Fruit fly (Drosophila melanogaster) whole organism, embryonic: ENCODE measurements around the gene ScpX.

ENCODE experiments used
- CG10209 ChIP-seq: fragments of 200-800 bp; sonication (Bioruptor generic); optimal IDR thresholded peaks from 3 replicates; lab custom pipeline; 2017; ENCODE audit warnings: missing biosample characterization, mild to moderate bottlenecking, missing genetic modification characterization, missing genetic modification reagents
- CG10543 ChIP-seq: fragments of 200-800 bp; sonication (Bioruptor generic); optimal IDR thresholded peaks from 3 replicates; lab custom pipeline; 2017; ENCODE audit warnings: missing biosample characterization, mild to moderate bottlenecking, missing genetic modification characterization, moderate library complexity
- CG10565 ChIP-seq: fragments of 200-800 bp; sonication (Bioruptor generic); optimal IDR thresholded peaks from 3 replicates; lab custom pipeline; 2016; ENCODE audit warnings: missing biosample characterization, mild to moderate bottlenecking, missing genetic modification characterization
- CG11456 ChIP-seq: fragments of 200-800 bp; sonication (Bioruptor generic); IDR thresholded peaks from 3 replicates; pipeline ENCODE4 v1.3.6; 2022; ENCODE audit warnings: missing biosample characterization, missing genetic modification characterization
- CG12299 ChIP-seq: fragments of 200-800 bp; sonication (Bioruptor generic); optimal IDR thresholded peaks from 2 replicates; lab custom pipeline; 2018; ENCODE audit warnings: missing biosample characterization, mild to moderate bottlenecking, missing genetic modification characterization
- CG13894 ChIP-seq: fragments of 200-800 bp; sonication (Bioruptor generic); optimal IDR thresholded peaks from 3 replicates; lab custom pipeline; 2018; ENCODE audit warnings: missing biosample characterization, mild to moderate bottlenecking, missing genetic modification characterization, moderate library complexity
- CG15514 ChIP-seq: fragments of 200-800 bp; sonication (Bioruptor generic); optimal IDR thresholded peaks from 3 replicates; lab custom pipeline; 2017; ENCODE audit warnings: missing biosample characterization, missing genetic modification characterization, mild to moderate bottlenecking, moderate library complexity, missing genetic modification reagents
- CG17385 ChIP-seq: fragments of 200-800 bp; sonication (Bioruptor generic); optimal IDR thresholded peaks from 3 replicates; lab custom pipeline; 2018; ENCODE audit warnings: missing biosample characterization, mild to moderate bottlenecking, missing genetic modification characterization
- CG34376 ChIP-seq: fragments of 200-800 bp; sonication (Bioruptor generic); optimal IDR thresholded peaks from 2 replicates; lab custom pipeline; 2018; ENCODE audit warnings: missing biosample characterization, mild to moderate bottlenecking, missing genetic modification characterization
- CG7357 ChIP-seq: fragments of 200-800 bp; sonication (Bioruptor generic); IDR thresholded peaks from 3 replicates; pipeline ENCODE4 v1.3.6; 2022; ENCODE audit warnings: missing biosample characterization, missing genetic modification characterization
- CG9727 ChIP-seq: fragments of 200-800 bp; sonication (Bioruptor generic); optimal IDR thresholded peaks from 3 replicates; lab custom pipeline; 2017; ENCODE audit warnings: missing biosample characterization, mild to moderate bottlenecking, missing genetic modification characterization
- CG9876 ChIP-seq: fragments of 200-800 bp; sonication (Bioruptor generic); optimal IDR thresholded peaks from 2 replicates; lab custom pipeline; 2016; ENCODE audit warnings: missing biosample characterization, missing genetic modification characterization
- Dbx ChIP-seq: fragments of 200-800 bp; sonication (Bioruptor generic); IDR thresholded peaks from 3 replicates; pipeline ENCODE4 v1.3.6; 2022; ENCODE audit warnings: missing biosample characterization, missing genetic modification characterization
- Deaf1 ChIP-seq: fragments of 200-800 bp; optimal IDR thresholded peaks from 3 replicates; lab custom pipeline; 2019; ENCODE audit warnings: missing biosample characterization, mild to moderate bottlenecking, missing genetic modification characterization, moderate library complexity
- Dref ChIP-seq: fragments of 200-800 bp; sonication (Bioruptor generic); IDR thresholded peaks from 2 replicates; pipeline ENCODE4 v1.3.6; 2022; ENCODE audit warnings: missing biosample characterization, missing genetic modification characterization
- Ets65A ChIP-seq: fragments of 200-800 bp; sonication (Bioruptor generic); peaks from one replicate; lab custom pipeline; 2016; ENCODE audit warnings: missing biosample characterization, missing genetic modification characterization
- H15 ChIP-seq: fragments of 200-800 bp; sonication (Bioruptor generic); IDR thresholded peaks from 3 replicates; pipeline ENCODE4 v1.3.6; 2022; ENCODE audit warnings: missing biosample characterization, missing genetic modification characterization
- Hmr ChIP-seq: fragments of 200-800 bp; sonication (Bioruptor generic); optimal IDR thresholded peaks from 3 replicates; lab custom pipeline; 2017; ENCODE audit warnings: mild to moderate bottlenecking, missing biosample characterization, missing genetic modification reagents, missing genetic modification characterization
- Jarid2 ChIP-seq: fragments of 200-800 bp; sonication (Bioruptor generic); optimal IDR thresholded peaks from 3 replicates; lab custom pipeline; 2017; ENCODE audit warnings: mild to moderate bottlenecking, missing biosample characterization, missing genetic modification reagents, missing genetic modification characterization
- Trl ChIP-seq, 3 experiments: fragments of >200 bp in 2 of 3; fragments of 200-800 bp in 1 of 3; sonication (Bioruptor generic) in 1 of 3; optimal IDR thresholded peaks; 2 replicates in 1 of 3; 3 replicates in 2 of 3; lab custom pipeline; 2016 to 2017; ENCODE audit warnings: missing biosample characterization in 1 of 3, missing genetic modification characterization in 1 of 3
- YL-1 ChIP-seq: fragments of 200-800 bp; sonication (Bioruptor generic); optimal IDR thresholded peaks from 3 replicates; lab custom pipeline; 2017; ENCODE audit warnings: missing biosample characterization, mild to moderate bottlenecking, missing genetic modification characterization
- abd-A ChIP-seq: fragments of 200-800 bp; sonication (Bioruptor generic); optimal IDR thresholded peaks from 3 replicates; lab custom pipeline; 2019; ENCODE audit warnings: missing biosample characterization, mild to moderate bottlenecking, missing genetic modification characterization, moderate library complexity
- ac ChIP-seq: fragments of 200-800 bp; sonication (Bioruptor generic); optimal IDR thresholded peaks from 3 replicates; lab custom pipeline; 2017; ENCODE audit warnings: missing biosample characterization, mild to moderate bottlenecking, missing genetic modification characterization
- btn ChIP-seq: fragments of 200-800 bp; sonication (Bioruptor generic); optimal IDR thresholded peaks from 2 replicates; lab custom pipeline; 2016; ENCODE audit warnings: missing biosample characterization, missing genetic modification characterization
- cg ChIP-seq: fragments of 200-800 bp; sonication (Bioruptor generic); optimal IDR thresholded peaks from 3 replicates; lab custom pipeline; 2019; ENCODE audit warnings: missing biosample characterization, mild to moderate bottlenecking, missing genetic modification characterization, moderate library complexity
- chinmo ChIP-seq: fragments of 200-800 bp; sonication (Bioruptor generic); IDR thresholded peaks from 4 replicates; pipeline ENCODE4 v1.3.6; 2022; ENCODE audit warnings: missing biosample characterization, missing genetic modification characterization; ENCODE audit not compliant: partially characterized antibody
- crol ChIP-seq: fragments of 200-800 bp; sonication (Bioruptor generic); IDR thresholded peaks from 2 replicates; pipeline ENCODE4 v1.3.6; 2022; ENCODE audit warnings: missing biosample characterization, missing genetic modification characterization
- da ChIP-seq: fragments of 200-800 bp; sonication (Bioruptor generic); optimal IDR thresholded peaks from 2 replicates; lab custom pipeline; 2016; ENCODE audit warnings: missing biosample characterization, missing genetic modification characterization
- dmrt11E ChIP-seq: fragments of 200-800 bp; sonication (Bioruptor generic); optimal IDR thresholded peaks from 3 replicates; lab custom pipeline; 2018; ENCODE audit warnings: missing biosample characterization, mild to moderate bottlenecking, missing genetic modification characterization, moderate library complexity
- ewg ChIP-seq: fragments of 200-800 bp; sonication (Bioruptor generic); optimal IDR thresholded peaks from 3 replicates; lab custom pipeline; 2017; ENCODE audit warnings: mild to moderate bottlenecking, missing biosample characterization, missing genetic modification reagents, missing genetic modification characterization
- gce ChIP-seq: fragments of 200-800 bp; sonication (Bioruptor generic); IDR thresholded peaks from 3 replicates; pipeline ENCODE4 v1.3.6; 2022; ENCODE audit warnings: missing biosample characterization, missing genetic modification characterization
- gsb-n ChIP-seq: fragments of 200-800 bp; sonication (Bioruptor generic); optimal IDR thresholded peaks from 3 replicates; lab custom pipeline; 2018; ENCODE audit warnings: missing biosample characterization, mild to moderate bottlenecking, missing genetic modification characterization
- lilli ChIP-seq: fragments of 200-800 bp; sonication (Bioruptor generic); optimal IDR thresholded peaks from 3 replicates; lab custom pipeline; 2016; ENCODE audit warnings: missing biosample characterization, missing genetic modification characterization
- nerfin-1 ChIP-seq: fragments of 200-800 bp; sonication (Bioruptor generic); optimal IDR thresholded peaks from 3 replicates; lab custom pipeline; 2019; ENCODE audit warnings: missing biosample characterization, mild to moderate bottlenecking, missing genetic modification characterization, moderate library complexity
- scrt ChIP-seq: fragments of 200-800 bp; sonication (Bioruptor generic); optimal IDR thresholded peaks from 2 replicates; lab custom pipeline; 2018; ENCODE audit warnings: missing biosample characterization, mild to moderate bottlenecking, missing genetic modification characterization, moderate library complexity
- so ChIP-seq: fragments of 200-800 bp; sonication (Bioruptor generic); IDR thresholded peaks from 3 replicates; pipeline ENCODE4 v1.3.6; 2022; ENCODE audit warnings: missing biosample characterization, missing genetic modification characterization
- tap ChIP-seq: fragments of 200-800 bp; optimal IDR thresholded peaks from 3 replicates; lab custom pipeline; 2019; ENCODE audit warnings: missing biosample characterization, mild to moderate bottlenecking, missing genetic modification characterization, moderate library complexity
- tgo ChIP-seq: fragments of 200-800 bp; sonication (Bioruptor generic); IDR thresholded peaks from 3 replicates; pipeline ENCODE4 v1.3.6; 2022; ENCODE audit warnings: missing biosample characterization, missing genetic modification characterization
- wek ChIP-seq: fragments of 200-800 bp; sonication (Bioruptor generic); optimal IDR thresholded peaks from 3 replicates; lab custom pipeline; 2018; ENCODE audit warnings: missing biosample characterization, mild to moderate bottlenecking, missing genetic modification characterization, moderate library complexity
- yki ChIP-seq: fragments of >200 bp; optimal IDR thresholded peaks from 3 replicates; lab custom pipeline; 2018

The ScpX gene

dm6 chr2L:18844917-18845509, 14.0 kb downstream of the ScpX start, which contains the start of gene CG17321 (continued):
- TF ChIP-seq CG17385 (GFP tag; lab: Kevin White, UChicago) (peak; percentile 19), CG11456 (0 out of 3 replicates have a peak, but pooled peaks have one; percentile 37), CG12299 (tag; lab: Kevin White, UChicago) (peak; percentile 13), CG7357 (GFP tag; lab: Robert Waterston, UW) (0 out of 3 replicates have a peak, but pooled peaks have one; percentile 25), Dref (GFP tag; lab: Robert Waterston, UW) (0 out of 2 replicates have a peak, but pooled peaks have one; percentile 14), chinmo (GFP tag; lab: Robert Waterston, UW) (0 out of 4 replicates have a peak, but pooled peaks have one; percentile 29), CG13894 (peak; percentile 51), Deaf1 (tag; lab: Kevin White, UChicago) (peak; percentile 51), scrt (GFP tag; lab: Kevin White, UChicago) (peak; percentile 36), CG9727 (GFP tag; lab: Kevin White, UChicago) (no peak), Dbx (0 out of 3 replicates have a peak, but pooled peaks have one; percentile 25), CG9876 (no peak), CG34376 (GFP tag; lab: Kevin White, UChicago) (peak; percentile 31), gce (GFP tag; lab: Robert Waterston, UW) (no peak), yki (lab: Kevin White, UChicago) (peak; percentile 22), tgo (GFP tag; lab: Robert Waterston, UW) (no peak), tap (tag; lab: Kevin White, UChicago) (no peak), CG15514 (peak; percentile 97), so (GFP tag; lab: Robert Waterston, UW) (no peak), Hmr (GFP tag; lab: Kevin White, UChicago) (peak; percentile 43), btn (GFP tag; lab: Kevin White, UChicago) (no peak), Trl (optimal IDR thresholded peaks at IDR 0.05; lab: Kevin White, UChicago) (peak; percentile 80 to 94), Trl (GFP tag; optimal IDR thresholded peaks at IDR 0.05; lab: Kevin White, UChicago) (no peak), abd-A (tag; lab: Kevin White, UChicago) (peak; percentile 66), CG10543 (no peak), Jarid2 (GFP tag; lab: Kevin White, UChicago) (peak; percentile 60), ewg (GFP tag; lab: Kevin White, UChicago) (peak; percentile 51)

dm6 chr2L:18846175-18846574, 15.1 kb downstream of the ScpX start:
- peak; percentile 94 for TF ChIP-seq CG15514
- TF ChIP-seq CG10209 = no peak
- peak; percentile 42 for TF ChIP-seq cg
- TF ChIP-seq, all 482 proteins: peak for 2

- TF ChIP-seq Trl (optimal IDR thresholded peaks at IDR 0.05; lab: Kevin White, UChicago) = peak; percentile 55 to 72
- no peak for TF ChIP-seq Trl (GFP tag; optimal IDR thresholded peaks at IDR 0.05; lab: Kevin White, UChicago)
- TF ChIP-seq crol (GFP tag; lab: Robert Waterston, UW) = peak; percentile 45; the same call in 1 of the 2 replicates
- peak; percentile 71 for TF ChIP-seq ewg (GFP tag; lab: Kevin White, UChicago)
- peak; percentile 3 for TF ChIP-seq Ets65A (GFP tag; lab: Kevin White, UChicago)
- peak; percentile 32 for TF ChIP-seq CG13894
- no peak for TF ChIP-seq CG10565 (GFP tag; lab: Kevin White, UChicago)
- no peak for TF ChIP-seq dmrt11E
- no peak for TF ChIP-seq lilli (GFP tag; lab: Kevin White, UChicago)
- no peak for TF ChIP-seq wek
- TF ChIP-seq nerfin-1 (tag; lab: Kevin White, UChicago) = peak; percentile 60
- no peak for TF ChIP-seq da (GFP tag; lab: Kevin White, UChicago)
- no peak for TF ChIP-seq H15 (GFP tag; lab: Robert Waterston, UW)
- no peak for TF ChIP-seq YL-1 (GFP tag; lab: Kevin White, UChicago)
- peak; percentile 93 for TF ChIP-seq CG15514
- no peak for TF ChIP-seq ac (GFP tag; lab: Kevin White, UChicago)
- no peak for TF ChIP-seq gsb-n (tag; lab: Kevin White, UChicago)
- TF ChIP-seq chinmo (GFP tag; lab: Robert Waterston, UW) = 0 out of 4 replicates have a peak, but pooled peaks have one; percentile 10
These were observed 15.8 kb downstream of the ScpX start for dm6 chr2L:18846843-18847242.
